Worm (Caenorhabditis elegans) whole organism, L3 larva: ENCODE data around the gene pgm-2.

Experiments
- ZK546.5 ChIP-seq: sonication (generic microtip); optimal IDR thresholded peaks from 2 replicates; lab custom pipeline; 2017; ENCODE audit warnings: missing biosample characterization, missing genetic modification characterization
- aly-2 ChIP-seq: fragments of 150-350 bp; optimal IDR thresholded peaks from 2 replicates; lab custom pipeline; 2014; ENCODE audit warnings: missing biosample characterization, missing genetic modification characterization
- ceh-16 ChIP-seq: sonication (generic microtip); optimal IDR thresholded peaks from 2 replicates; lab custom pipeline; 2017; ENCODE audit warnings: missing biosample characterization, missing genetic modification characterization
- ceh-82 ChIP-seq: fragments of 150-350 bp; optimal IDR thresholded peaks from 2 replicates; lab custom pipeline; 2014; ENCODE audit warnings: missing biosample characterization, missing genetic modification characterization
- ceh-9 ChIP-seq: sonication (generic microtip); optimal IDR thresholded peaks from 2 replicates; lab custom pipeline; 2018; ENCODE audit warnings: missing biosample characterization, missing genetic modification characterization
- daf-12 ChIP-seq: fragments of 150-350 bp; optimal IDR thresholded peaks from 2 replicates; lab custom pipeline; 2014; ENCODE audit warnings: missing biosample characterization, missing genetic modification reagents, missing genetic modification characterization
- egl-5 ChIP-seq: fragments of 150-350 bp; optimal IDR thresholded peaks from 2 replicates; lab custom pipeline; 2017; ENCODE audit warnings: missing biosample characterization, missing genetic modification reagents, missing genetic modification characterization, inconsistent platforms
- elt-1 ChIP-seq: fragments of 150-350 bp; optimal IDR thresholded peaks from 2 replicates; lab custom pipeline; 2014; ENCODE audit warnings: missing biosample characterization, missing genetic modification characterization
- elt-2 ChIP-seq: sonication (generic microtip); optimal IDR thresholded peaks from 2 replicates; lab custom pipeline; 2016; ENCODE audit warnings: missing genetic modification reagents, mild to moderate bottlenecking, missing genetic modification characterization, missing compliant biosample characterization
- elt-3 ChIP-seq, 3 experiments: fragments of 150-350 bp in 1 of 3; sonication (generic microtip) in 2 of 3; optimal IDR thresholded peaks; 2 replicates in 2 of 3; 4 replicates in 1 of 3; lab custom pipeline; 2014 to 2017; ENCODE audit warnings: missing biosample characterization in 3 of 3, missing genetic modification characterization in 3 of 3
- eor-1 ChIP-seq, 2 experiments: fragments of 150-350 bp; optimal IDR thresholded peaks; 2 replicates each; lab custom pipeline; 2014 to 2018; ENCODE audit warnings: missing biosample characterization in 2 of 2, missing genetic modification characterization in 2 of 2
- fkh-10 ChIP-seq: sonication (generic microtip); optimal IDR thresholded peaks from 2 replicates; lab custom pipeline; 2017; ENCODE audit warnings: missing biosample characterization, missing genetic modification reagents, missing genetic modification characterization
- fkh-2 ChIP-seq: fragments of 150-350 bp; optimal IDR thresholded peaks from 2 replicates; lab custom pipeline; 2014; ENCODE audit warnings: missing biosample characterization, missing genetic modification reagents, missing genetic modification characterization
- fos-1 ChIP-seq: fragments of 150-350 bp; optimal IDR thresholded peaks from 2 replicates; lab custom pipeline; 2014; ENCODE audit warnings: missing biosample characterization, missing genetic modification characterization
- hmg-11 ChIP-seq: sonication (generic microtip); optimal IDR thresholded peaks from 2 replicates; lab custom pipeline; 2016; ENCODE audit warnings: missing genetic modification characterization, missing compliant biosample characterization
- lin-15B ChIP-seq: fragments of 150-350 bp; optimal IDR thresholded peaks from 2 replicates; lab custom pipeline; 2014; ENCODE audit warnings: missing biosample characterization, missing genetic modification characterization
- lsy-12 ChIP-seq: sonication (generic microtip); optimal IDR thresholded peaks from 2 replicates; lab custom pipeline; 2016; ENCODE audit warnings: mild to moderate bottlenecking, missing genetic modification characterization, missing compliant biosample characterization
- nfya-1 ChIP-seq: sonication (generic microtip); optimal IDR thresholded peaks from 2 replicates; lab custom pipeline; 2017; ENCODE audit warnings: missing genetic modification characterization, mild to moderate bottlenecking, missing compliant biosample characterization, antibody characterized with exemption, moderate library complexity; ENCODE audit not compliant: insufficient read depth
- nhr-11 ChIP-seq: fragments of 150-350 bp; optimal IDR thresholded peaks from 2 replicates; lab custom pipeline; 2014; ENCODE audit warnings: missing biosample characterization, missing genetic modification characterization
- nhr-12 ChIP-seq: fragments of 150-350 bp; optimal IDR thresholded peaks from 2 replicates; lab custom pipeline; 2014; ENCODE audit warnings: missing biosample characterization, missing genetic modification characterization
- nhr-23 ChIP-seq: fragments of 150-350 bp; optimal IDR thresholded peaks from 2 replicates; lab custom pipeline; 2014; ENCODE audit warnings: missing biosample characterization, missing genetic modification reagents, missing genetic modification characterization
- nhr-237 ChIP-seq: fragments of 150-350 bp; optimal IDR thresholded peaks from 2 replicates; lab custom pipeline; 2014; ENCODE audit warnings: missing biosample characterization, missing genetic modification characterization
- nhr-43 ChIP-seq: sonication (generic microtip); optimal IDR thresholded peaks from 2 replicates; lab custom pipeline; 2016; ENCODE audit warnings: mild to moderate bottlenecking, missing genetic modification characterization, missing compliant biosample characterization; ENCODE audit not compliant: poor library complexity, severe bottlenecking
- nhr-67 ChIP-seq: fragments of 150-350 bp; optimal IDR thresholded peaks from 2 replicates; lab custom pipeline; 2014; ENCODE audit warnings: missing biosample characterization, missing genetic modification characterization
- nhr-76 ChIP-seq: fragments of 150-350 bp; sonication (generic microtip); optimal IDR thresholded peaks from 5 replicates; lab custom pipeline; 2014; ENCODE audit warnings: missing biosample characterization, missing genetic modification characterization
- nhr-77 ChIP-seq: fragments of 150-350 bp; optimal IDR thresholded peaks from 2 replicates; lab custom pipeline; 2014; ENCODE audit warnings: missing biosample characterization, missing genetic modification characterization
- pqm-1 ChIP-seq: fragments of 150-350 bp; optimal IDR thresholded peaks from 2 replicates; lab custom pipeline; 2017; ENCODE audit warnings: missing biosample characterization, missing genetic modification characterization, inconsistent platforms
- sea-2 ChIP-seq: fragments of 150-350 bp; sonication (generic microtip); optimal IDR thresholded peaks from 4 replicates; lab custom pipeline; 2014; ENCODE audit warnings: missing biosample characterization, missing genetic modification reagents, missing genetic modification characterization
- skn-1 ChIP-seq: fragments of 150-350 bp; optimal IDR thresholded peaks from 2 replicates; lab custom pipeline; 2014; ENCODE audit warnings: missing biosample characterization, missing genetic modification characterization
- snpc-4 ChIP-seq: fragments of 150-350 bp; optimal IDR thresholded peaks from 2 replicates; lab custom pipeline; 2014; ENCODE audit warnings: missing biosample characterization, missing genetic modification characterization
- tbx-2 ChIP-seq: sonication (generic microtip); optimal IDR thresholded peaks from 2 replicates; lab custom pipeline; 2016; ENCODE audit warnings: mild to moderate bottlenecking, missing genetic modification characterization, missing compliant biosample characterization
- unc-62 ChIP-seq: fragments of 150-350 bp; sonication (generic microtip); optimal IDR thresholded peaks from 4 replicates; lab custom pipeline; 2014; ENCODE audit warnings: missing biosample characterization, missing genetic modification reagents, missing genetic modification characterization
- zag-1 ChIP-seq: fragments of 150-350 bp; optimal IDR thresholded peaks from 2 replicates; lab custom pipeline; 2014; ENCODE audit warnings: missing biosample characterization, missing genetic modification characterization

The pgm-2 gene

DNA sequence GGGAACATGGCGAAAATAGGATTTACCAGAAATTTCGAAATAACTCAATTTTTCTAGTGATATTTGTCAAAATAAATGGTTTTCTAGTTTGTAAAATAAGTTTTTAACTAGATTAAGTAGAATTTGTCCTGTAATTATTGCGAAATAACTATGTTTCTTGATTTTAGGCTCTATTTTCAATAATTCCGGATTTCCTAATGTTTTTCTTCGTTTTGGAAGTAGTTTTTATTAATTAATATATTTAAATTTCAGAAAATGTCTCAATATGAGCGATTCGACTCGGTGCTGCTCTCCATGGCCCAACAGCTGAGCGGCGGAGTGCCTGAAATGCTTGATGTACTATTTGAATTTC lies 42.1 kb downstream of the pgm-2 start, which contains the start of gene nud-1:
nud-1 (plus strand) TSS at position 253 of the 352 bp plus-strand sequence.
- no peak for TF ChIP-seq unc-62
- TF ChIP-seq nhr-43 (tag; lab: Kevin White, UChicago), result no peak
- TF ChIP-seq ceh-82, result no peak
- no peak for TF ChIP-seq nfya-1 (tag; lab: Kevin White, UChicago)
- no peak for TF ChIP-seq skn-1
- TF ChIP-seq fkh-2 (tag; lab: Kevin White, UChicago), result no peak
- TF ChIP-seq sea-2 (GFP tag; lab: Kevin White, UChicago), result no peak
- no peak for TF ChIP-seq zag-1 (tag; lab: Kevin White, UChicago)
- TF ChIP-seq nhr-67 (tag; lab: Kevin White, UChicago), result no peak
- TF ChIP-seq nhr-23, result no peak
- TF ChIP-seq daf-12 (tag; lab: Kevin White, UChicago), result no peak
- no peak for TF ChIP-seq tbx-2 (tag; lab: Kevin White, UChicago)
- no peak for TF ChIP-seq lin-15B (tag; lab: Kevin White, UChicago)
- TF ChIP-seq pqm-1 (tag; lab: Kevin White, UChicago), result no peak
- no peak for TF ChIP-seq elt-3 (tag; optimal IDR thresholded peaks at IDR 0.05; lab: Kevin White, UChicago)

ce11 chrIII:13342079-13342734 lies 43.0 kb downstream of the pgm-2 start, which contains the start of gene dro-1:
dro-1 (plus strand) TSS chrIII:13342684.
- TF ChIP-seq zag-1 (tag; lab: Kevin White, UChicago) (no peak), lsy-12 (tag; lab: Kevin White, UChicago) (no peak), eor-1 (tag; optimal IDR thresholded peaks at IDR 0.05; lab: Kevin White, UChicago) (no peak), pqm-1 (tag; lab: Kevin White, UChicago) (no peak), unc-62 (no peak), tbx-2 (tag; lab: Kevin White, UChicago) (no peak), egl-5 (tag; lab: Kevin White, UChicago) (no peak), elt-3 (tag; optimal IDR thresholded peaks at IDR 0.05; lab: Kevin White, UChicago) (no peak), elt-1 (tag; lab: Kevin White, UChicago) (no peak), fkh-10 (no peak), aly-2 (tag; lab: Kevin White, UChicago) (no peak), fos-1 (no peak), nhr-12 (tag; lab: Kevin White, UChicago) (no peak), nhr-77 (tag; lab: Kevin White, UChicago) (no peak), lin-15B (tag; lab: Kevin White, UChicago) (no peak), skn-1 (no peak), nhr-237 (no peak), nhr-23 (no peak), elt-2 (tag; lab: Kevin White, UChicago) (no peak), nhr-43 (tag; lab: Kevin White, UChicago) (no peak)

DNA sequence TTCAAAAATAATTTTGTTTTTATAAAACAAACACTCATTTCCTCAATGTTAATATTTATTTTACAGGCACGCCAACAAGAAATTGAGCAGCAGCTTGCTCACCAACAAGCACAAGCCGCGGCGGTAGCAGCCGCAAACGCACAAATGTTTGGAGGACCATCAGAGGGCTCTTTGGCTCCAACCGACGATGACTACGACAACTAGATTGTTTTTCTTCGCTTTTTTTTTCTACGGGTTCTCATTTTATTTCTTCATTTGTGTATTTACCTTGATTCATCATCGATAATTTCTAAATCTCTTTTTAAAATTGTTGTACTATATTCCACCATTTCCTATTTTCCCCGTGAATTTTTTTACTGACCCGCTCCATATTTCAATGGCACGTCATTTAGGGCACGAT lies 43.9 kb downstream of the pgm-2 start, which contains the start of gene ife-1:
ife-1 (plus strand) TSS at position 301 of the 400 bp plus-strand sequence.
- TF ChIP-seq daf-12 (tag; lab: Kevin White, UChicago), result no peak

DNA sequence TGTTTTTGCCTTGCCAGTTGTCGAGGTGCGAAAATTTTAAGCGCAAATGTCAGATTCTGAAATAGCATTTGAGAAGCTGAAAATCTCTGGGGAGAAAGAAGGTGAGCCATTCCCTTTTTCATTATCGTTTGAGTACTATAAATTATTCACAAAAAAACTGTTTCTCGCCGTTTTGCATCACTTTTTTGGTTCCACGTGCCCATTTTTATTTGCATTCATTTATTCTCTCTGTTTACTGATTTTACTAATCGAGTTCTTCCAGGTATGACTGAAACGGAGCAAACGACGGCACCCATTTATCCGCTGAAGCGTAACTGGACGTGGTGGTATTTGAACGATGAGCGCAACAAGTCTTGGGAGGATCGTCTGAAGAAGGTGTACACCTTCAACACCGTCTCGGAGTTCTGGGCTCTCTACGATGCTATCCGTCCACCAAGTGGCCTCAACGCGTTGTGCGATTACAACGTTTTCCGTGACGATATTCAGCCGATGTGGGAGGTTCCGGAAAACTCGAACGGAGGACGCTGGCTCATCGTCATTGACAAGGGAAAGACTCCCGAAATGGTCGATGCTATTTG lies 44.5 kb downstream of the pgm-2 start:
- TF ChIP-seq ceh-82, result no peak
- no peak for TF ChIP-seq fkh-10
- no peak for TF ChIP-seq nhr-11 (tag; lab: Kevin White, UChicago)
- no peak for TF ChIP-seq ceh-9
- no peak for TF ChIP-seq nhr-76 (tag; lab: Kevin White, UChicago)
- TF ChIP-seq nhr-12 (tag; lab: Kevin White, UChicago), result no peak
- no peak for TF ChIP-seq ZK546.5 (tag; lab: Kevin White, UChicago)
- TF ChIP-seq nfya-1 (tag; lab: Kevin White, UChicago), result no peak
- no peak for TF ChIP-seq zag-1 (tag; lab: Kevin White, UChicago)
- TF ChIP-seq sea-2 (GFP tag; lab: Kevin White, UChicago), result no peak
- TF ChIP-seq hmg-11 (tag; lab: Kevin White, UChicago), result no peak
- no peak for TF ChIP-seq lsy-12 (tag; lab: Kevin White, UChicago)
- no peak for TF ChIP-seq snpc-4 (tag; lab: Kevin White, UChicago)
- TF ChIP-seq nhr-43 (tag; lab: Kevin White, UChicago), result no peak
- no peak for TF ChIP-seq ceh-16 (tag; lab: Kevin White, UChicago)
